Fruit fly (Drosophila melanogaster) whole organism: ENCODE results near the gene crn.

Source experiments
- CG8478 ChIP-seq: fragments of >200 bp; optimal IDR thresholded peaks from 2 replicates; lab custom pipeline; 2018; ENCODE audit warnings: inconsistent platforms
- Dll ChIP-seq: fragments of >200 bp; optimal IDR thresholded peaks from 2 replicates; lab custom pipeline; 2017
- EcR ChIP-seq, 2 experiments: fragments of >200 bp; optimal IDR thresholded peaks; 2 replicates each; lab custom pipeline; 2017; ENCODE audit warnings: missing biosample characterization in 2 of 2, missing genetic modification characterization in 2 of 2, missing genetic modification reagents in 2 of 2
- pan ChIP-seq: fragments of >200 bp; optimal IDR thresholded peaks from 2 replicates; lab custom pipeline; 2017
- psq ChIP-seq: fragments of >200 bp; optimal IDR thresholded peaks from 2 replicates; lab custom pipeline; 2017
- usp ChIP-seq: fragments of >200 bp; optimal IDR thresholded peaks from 2 replicates; lab custom pipeline; 2017; ENCODE audit warnings: missing biosample characterization, missing genetic modification characterization, mixed read lengths

Gene crn

DNA sequence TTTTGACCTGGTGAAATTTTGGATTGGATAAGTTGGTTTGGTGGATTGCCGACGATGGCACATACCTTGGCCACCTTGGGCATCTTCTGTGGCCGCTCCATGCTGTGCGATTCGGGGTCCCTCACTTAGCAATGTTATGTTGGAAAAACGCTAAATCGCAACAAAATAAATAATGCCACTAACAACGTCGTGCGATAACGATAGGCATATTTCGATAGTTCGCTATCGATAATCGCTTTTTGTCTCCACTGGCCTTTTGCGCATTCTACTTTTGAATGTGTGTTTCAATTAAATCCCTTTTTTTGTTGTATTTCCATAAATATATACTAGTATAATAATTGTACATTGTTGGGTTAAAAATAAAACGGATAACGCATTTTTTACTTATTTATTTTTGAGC lies at the start of gene crn:
crn (minus strand) TSS at position 221 of the 400 bp plus-strand sequence.
- no peak for TF ChIP-seq EcR (GFP tag; optimal IDR thresholded peaks at IDR 0.05; lab: Kevin White, UChicago)

DNA sequence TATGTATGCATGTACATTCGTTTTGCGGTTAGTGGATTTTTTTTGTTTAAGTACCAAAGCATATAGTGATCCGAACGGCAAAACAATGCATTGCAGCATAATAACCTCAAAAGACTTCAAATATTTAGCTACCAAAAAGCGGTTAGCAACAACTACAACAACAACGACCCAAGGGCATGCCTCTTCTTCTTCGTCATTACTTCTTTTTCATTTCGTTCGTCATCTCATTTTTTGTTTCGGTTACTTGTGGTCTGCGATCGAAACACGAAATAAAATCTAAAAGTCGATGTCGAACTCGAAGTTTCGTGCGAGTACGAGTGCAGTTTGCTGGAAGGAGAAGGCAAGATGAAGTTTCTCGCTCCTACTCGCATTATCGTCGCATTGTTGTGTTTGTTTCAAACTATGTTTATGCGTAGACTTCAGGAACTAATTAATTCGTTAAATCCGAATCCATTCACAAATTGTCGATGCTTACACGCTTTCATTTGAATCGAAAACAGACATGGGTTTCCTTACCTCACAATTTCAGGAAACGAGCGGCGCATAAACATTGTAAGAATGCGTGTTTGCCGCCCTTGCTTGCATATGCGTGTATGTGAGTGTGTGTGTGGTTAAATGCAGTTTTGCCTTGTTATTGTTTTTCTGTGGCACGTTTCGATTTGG lies 49.1 kb upstream of the crn start:
- no peak for TF ChIP-seq CG8478 (lab: Kevin White, UChicago)
- TF ChIP-seq usp (GFP tag; lab: Kevin White, UChicago), result no peak
- no peak for TF ChIP-seq EcR (GFP tag; optimal IDR thresholded peaks at IDR 0.05; lab: Kevin White, UChicago)
- TF ChIP-seq pan, result no peak
- TF ChIP-seq psq, result no peak
- TF ChIP-seq Dll (lab: Kevin White, UChicago), result no peak

DNA sequence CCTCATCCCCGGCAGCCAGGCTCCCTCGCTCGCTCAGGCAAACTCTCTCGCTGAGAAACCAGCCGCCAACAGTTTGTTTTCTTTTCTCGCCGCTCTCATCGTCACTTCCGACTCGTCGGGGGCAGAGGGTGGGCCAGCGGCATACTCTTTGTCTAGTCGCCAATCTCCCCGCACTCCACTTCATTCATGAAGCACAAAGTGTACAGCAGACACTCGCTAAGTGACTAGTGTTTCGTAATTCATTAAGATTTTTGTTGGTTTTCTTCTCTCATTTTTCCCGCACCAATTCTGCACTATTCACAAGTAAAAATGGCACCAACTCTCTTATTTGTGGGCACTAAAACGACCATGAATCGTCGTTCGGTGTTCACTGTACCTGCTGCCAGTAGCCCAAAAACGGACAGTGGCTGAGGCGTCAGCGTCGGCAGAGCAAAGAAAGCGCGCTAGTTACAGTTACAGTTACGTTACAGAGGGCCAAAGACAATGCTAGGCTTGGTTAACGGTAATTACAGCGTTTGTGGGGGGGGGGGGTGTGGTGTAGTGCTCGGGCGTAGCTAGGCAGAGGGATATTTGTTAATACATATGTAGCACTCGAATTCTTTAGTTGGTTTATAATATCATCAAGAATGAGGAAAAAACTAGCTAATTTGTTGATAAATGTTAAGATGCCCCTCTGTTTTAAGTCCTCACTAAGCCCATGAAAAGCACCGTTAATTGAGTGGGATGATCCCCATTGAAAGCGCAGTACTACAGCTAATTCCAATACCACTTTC lies 47.8 kb upstream of the crn start:
- TF ChIP-seq Dll (lab: Kevin White, UChicago) (peak; percentile 75), CG8478 (lab: Kevin White, UChicago) (no peak)

DNA sequence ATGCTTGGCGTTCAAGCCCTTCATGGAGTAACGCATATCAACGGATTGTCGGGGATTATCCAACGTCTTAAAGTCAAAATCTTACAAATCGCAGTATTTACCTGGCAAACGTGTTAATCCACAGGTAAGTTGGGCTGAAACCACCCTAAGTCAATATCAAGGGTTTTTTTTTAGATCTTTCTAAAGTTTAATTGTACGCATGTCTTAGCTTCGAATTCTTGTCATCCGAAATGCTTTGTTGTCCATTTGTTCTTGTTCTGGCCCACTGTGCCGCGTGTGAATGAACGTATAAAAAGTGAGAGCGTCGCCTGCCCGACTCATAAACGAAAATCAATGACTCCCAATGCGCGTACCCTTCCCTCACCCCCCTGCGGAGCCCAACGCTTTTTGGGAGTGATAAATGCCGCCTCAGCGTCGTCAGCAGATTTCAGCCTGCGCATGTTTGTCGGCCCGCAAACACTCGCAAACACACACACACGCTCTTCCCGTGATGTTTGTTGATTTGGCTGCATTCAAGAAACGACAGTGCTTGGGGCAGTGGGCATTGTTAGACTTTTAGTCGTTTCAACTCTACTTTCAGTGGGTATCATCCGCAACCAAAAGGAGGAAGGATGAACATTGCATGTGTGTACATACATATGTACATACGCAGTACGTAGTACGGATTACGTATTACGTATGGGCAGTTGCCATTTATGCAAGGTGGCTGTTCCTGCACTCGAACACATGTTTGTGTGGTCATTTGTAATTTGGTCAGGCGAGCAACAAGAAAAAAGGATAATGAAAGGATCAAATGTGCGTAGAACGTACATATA lies 46.7 kb upstream of the crn start:
- TF ChIP-seq Dll (lab: Kevin White, UChicago) (no peak), EcR (GFP tag; optimal IDR thresholded peaks at IDR 0.05; lab: Kevin White, UChicago) (peak; percentile 21 to 66), psq (no peak)

DNA sequence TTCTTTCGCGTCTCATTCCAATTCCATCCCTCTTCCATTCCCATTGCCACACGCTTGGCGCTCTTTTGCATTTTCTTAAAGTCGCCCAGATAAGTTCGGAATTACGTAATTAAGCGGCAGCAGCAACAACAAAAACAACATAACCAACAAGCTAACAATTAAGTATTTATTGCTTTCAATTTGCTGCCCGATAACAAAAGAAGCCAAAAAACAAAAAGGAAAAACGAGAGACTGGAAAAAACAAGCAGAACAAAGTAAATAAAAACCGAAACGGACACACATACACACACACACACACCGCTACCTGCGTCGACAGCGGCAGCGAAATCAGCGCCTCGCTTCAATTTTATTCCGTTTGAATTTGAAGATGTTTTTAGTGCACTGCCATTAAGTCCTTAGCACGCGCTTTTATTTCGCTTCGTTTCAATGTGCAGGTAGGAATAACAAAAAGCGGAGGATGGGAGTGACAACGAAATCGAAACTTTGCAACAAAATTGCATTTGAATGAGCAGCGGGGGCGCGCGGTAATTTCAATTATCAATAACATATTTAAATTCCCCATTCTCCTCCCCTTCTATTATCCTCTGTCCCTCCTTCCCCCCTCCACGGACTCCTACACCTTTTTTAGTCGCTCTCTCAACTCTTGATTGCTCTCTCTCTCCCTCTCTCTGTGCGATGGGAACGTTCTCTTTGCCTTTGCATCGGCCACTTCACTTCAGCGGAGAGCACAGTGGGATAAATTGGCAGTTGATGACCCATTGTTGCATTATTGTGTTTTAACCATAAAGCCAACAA lies 45.8 kb upstream of the crn start, which contains the start of gene Raf:
Raf (plus strand) TSS at position 32 of the 795 bp plus-strand sequence.
- no peak for TF ChIP-seq pan
- no peak for TF ChIP-seq CG8478 (lab: Kevin White, UChicago)
- TF ChIP-seq Dll (lab: Kevin White, UChicago), result peak; percentile 77
- TF ChIP-seq usp (GFP tag; lab: Kevin White, UChicago), result no peak
- TF ChIP-seq psq, result no peak
- no peak for TF ChIP-seq EcR (GFP tag; optimal IDR thresholded peaks at IDR 0.05; lab: Kevin White, UChicago)

DNA sequence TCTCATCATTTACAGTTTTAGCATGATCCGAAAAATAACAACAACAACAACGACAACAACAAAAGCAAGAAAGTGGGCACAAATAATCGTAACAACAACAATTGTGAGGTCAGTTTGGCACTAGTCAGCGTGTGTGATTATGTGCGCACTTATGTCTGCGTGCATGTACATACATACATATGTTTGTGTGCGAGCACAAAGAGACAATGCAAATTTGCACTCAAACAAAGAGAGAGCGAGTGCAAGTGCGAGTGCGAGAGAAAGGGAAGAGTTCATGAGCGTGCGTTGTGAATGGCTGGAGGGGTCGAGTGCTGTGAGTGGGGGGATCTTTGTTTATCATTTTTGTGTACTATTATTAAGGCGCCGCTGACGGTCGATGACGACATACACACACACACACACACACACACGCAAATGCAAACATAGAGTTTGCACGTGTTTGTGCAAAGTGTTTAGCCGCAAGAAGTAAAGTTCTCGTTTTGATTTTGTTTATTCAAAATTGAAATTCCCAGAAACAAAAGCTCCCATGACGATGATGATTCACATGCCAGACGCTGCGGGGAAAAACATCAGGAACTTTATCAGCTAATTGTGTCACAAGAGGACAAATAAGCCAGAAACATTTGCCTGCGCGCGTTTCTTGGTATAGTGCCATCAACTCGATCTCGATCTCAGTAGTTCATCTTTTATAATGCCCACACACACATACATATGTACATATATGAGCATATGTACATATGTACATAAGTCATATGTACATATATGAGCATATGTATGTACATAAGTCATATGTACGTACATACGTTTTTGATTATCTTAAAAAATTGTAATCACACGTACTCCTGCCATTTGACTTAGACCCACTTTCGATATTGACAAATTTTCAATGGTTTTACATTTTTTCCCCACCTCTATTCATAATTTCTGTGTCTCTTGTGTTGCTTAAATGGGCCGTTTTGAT lies 45.0 kb upstream of the crn start:
- TF ChIP-seq psq (no peak), EcR (GFP tag; optimal IDR thresholded peaks at IDR 0.05; lab: Kevin White, UChicago) (peak in 1 of 2 experiments; percentile 34), Dll (lab: Kevin White, UChicago) (peak; percentile 49), pan (no peak), CG8478 (lab: Kevin White, UChicago) (no peak), usp (GFP tag; lab: Kevin White, UChicago) (no peak)

DNA sequence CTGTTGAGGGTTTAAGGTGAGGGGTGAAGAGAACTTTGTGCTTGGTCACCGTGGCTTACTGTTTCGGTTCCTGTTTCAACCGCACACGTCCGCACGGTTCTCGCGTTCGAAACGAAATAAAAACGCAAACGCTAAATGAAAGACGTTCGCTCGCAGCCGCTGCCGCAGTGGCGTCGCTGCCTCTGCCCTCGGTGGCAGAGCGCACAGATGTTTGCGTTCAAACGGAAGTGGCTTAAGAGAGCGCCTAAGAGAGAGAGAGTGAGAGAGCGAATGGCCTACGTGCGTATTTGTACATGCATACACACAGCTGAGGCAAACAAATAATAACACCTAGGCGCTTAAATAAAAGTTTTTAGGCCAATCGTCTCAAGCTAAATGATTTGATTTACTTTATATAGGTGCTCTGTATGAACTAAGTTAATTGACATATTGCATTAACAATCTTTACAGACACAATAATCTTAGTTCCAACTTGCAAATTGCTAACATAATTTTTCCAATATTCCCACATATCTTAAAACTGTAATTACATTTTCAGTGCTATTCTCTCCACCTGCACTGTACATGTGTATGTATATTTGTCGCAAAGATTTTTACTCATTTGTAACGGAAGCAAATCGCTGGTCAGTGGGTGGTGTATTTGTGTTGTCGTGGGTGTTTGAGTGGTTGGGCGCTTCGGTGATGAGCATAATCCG lies 43.7 kb upstream of the crn start, which contains the start of gene CG2865:
CG2865 (minus strand) TSS at position 118 of the 695 bp plus-strand sequence.
- TF ChIP-seq Dll (lab: Kevin White, UChicago) (peak; percentile 38), EcR (GFP tag; optimal IDR thresholded peaks at IDR 0.05; lab: Kevin White, UChicago) (no peak)

DNA sequence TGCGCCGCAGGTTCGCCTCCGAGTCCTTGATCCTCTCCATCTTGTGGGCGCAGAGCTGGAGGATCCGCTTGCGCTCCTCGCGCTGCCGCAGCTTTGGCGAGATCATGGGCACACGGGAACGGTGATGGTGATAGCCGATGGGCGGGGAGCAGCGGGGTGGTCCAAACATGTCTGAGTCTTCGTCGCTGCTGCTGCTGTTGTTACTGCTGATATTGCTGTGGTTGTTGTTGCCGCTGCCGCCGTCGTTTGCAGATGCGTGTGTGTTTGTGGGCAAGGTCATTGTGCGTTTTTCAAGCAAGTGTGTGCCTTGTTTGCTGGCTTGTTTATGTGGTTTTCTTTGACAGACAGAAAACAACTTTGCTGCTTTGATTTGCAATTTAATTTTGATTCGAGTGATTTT lies 42.6 kb upstream of the crn start:
- no peak for TF ChIP-seq psq

DNA sequence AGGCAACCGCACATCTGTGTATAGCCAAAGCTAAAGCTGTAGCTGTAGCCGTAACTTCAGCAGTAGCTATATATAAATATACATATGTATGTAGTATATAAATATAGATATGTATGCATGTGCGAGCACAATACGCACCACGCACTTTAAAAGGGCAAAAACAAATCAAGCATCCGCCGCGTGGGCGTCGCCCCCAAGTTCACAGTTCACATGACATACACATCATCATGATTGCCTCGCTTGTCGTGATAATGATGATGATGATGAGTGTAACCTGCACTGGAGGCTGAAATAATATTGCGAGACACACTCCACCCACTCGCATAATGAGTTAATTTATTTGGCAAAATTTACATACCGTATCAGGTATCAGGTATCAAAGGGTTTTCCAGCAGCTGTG lies 41.2 kb upstream of the crn start:
- TF ChIP-seq Dll (lab: Kevin White, UChicago) (no peak), EcR (GFP tag; optimal IDR thresholded peaks at IDR 0.05; lab: Kevin White, UChicago) (no peak), psq (no peak), usp (GFP tag; lab: Kevin White, UChicago) (no peak), CG8478 (lab: Kevin White, UChicago) (no peak), pan (no peak)

DNA sequence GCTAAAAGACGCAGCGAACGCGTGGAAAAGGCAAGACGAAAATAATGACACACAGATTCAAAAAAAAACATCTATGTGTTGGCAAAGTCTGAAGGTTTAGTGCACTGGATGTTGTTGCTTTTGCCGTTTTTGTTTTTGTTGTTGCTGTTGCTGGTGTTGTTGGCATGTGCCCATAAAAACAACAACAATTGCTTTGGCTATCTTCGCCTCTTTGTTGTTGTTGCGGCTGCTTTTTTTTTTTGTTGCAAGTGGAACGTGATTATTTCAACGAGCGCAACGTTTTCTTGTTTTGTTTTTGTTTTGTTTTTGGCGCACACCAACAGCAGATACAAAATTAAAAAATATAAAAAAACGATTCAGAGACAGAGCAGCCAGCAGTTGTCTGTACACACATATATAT lies 39.4 kb upstream of the crn start:
- TF ChIP-seq EcR (GFP tag; optimal IDR thresholded peaks at IDR 0.05; lab: Kevin White, UChicago) (peak in 1 of 2 experiments; percentile 24), CG8478 (lab: Kevin White, UChicago) (no peak)

DNA sequence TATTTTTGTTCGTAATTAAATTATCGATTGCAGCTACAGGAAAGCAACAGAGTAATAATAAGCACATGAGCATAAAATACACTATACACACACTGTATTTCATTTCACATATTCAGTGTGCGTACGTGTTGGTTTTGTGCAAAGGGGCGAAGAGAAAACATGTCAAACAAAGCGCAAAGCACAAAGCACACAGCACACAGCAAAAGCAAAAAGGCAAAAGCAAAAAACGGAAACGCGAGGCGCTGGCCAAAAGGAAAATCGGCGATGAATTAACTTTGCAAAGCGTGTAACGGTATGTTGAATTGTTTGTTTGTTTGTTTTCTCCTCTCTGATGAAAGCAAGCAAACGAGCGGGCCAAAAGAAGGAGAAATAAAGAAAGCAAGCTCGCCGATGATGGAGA lies 38.5 kb upstream of the crn start:
- TF ChIP-seq Dll (lab: Kevin White, UChicago), result no peak
- no peak for TF ChIP-seq psq
- no peak for TF ChIP-seq pan
- no peak for TF ChIP-seq CG8478 (lab: Kevin White, UChicago)
- no peak for TF ChIP-seq EcR (GFP tag; optimal IDR thresholded peaks at IDR 0.05; lab: Kevin White, UChicago)
- no peak for TF ChIP-seq usp (GFP tag; lab: Kevin White, UChicago)
